Fruit fly (Drosophila melanogaster): ENCODE measurements around the gene CG45428.

Gene CG45428

dm6 chr3L:22839243-22839642, 2.4 kb upstream of the CG45428 start:
- no peak for TF ChIP-seq EcR (GFP tag; optimal IDR thresholded peaks at IDR 0.05)
- no peak for TF ChIP-seq usp (GFP tag; optimal IDR thresholded peaks at IDR 0.05)
- TF ChIP-seq pan (optimal IDR thresholded peaks at IDR 0.05) = no peak
- no peak for TF ChIP-seq CG8478 (optimal IDR thresholded peaks at IDR 0.05)
- no peak for TF ChIP-seq psq (optimal IDR thresholded peaks at IDR 0.05)
- no peak for TF ChIP-seq Dll (optimal IDR thresholded peaks at IDR 0.05)

DNA sequence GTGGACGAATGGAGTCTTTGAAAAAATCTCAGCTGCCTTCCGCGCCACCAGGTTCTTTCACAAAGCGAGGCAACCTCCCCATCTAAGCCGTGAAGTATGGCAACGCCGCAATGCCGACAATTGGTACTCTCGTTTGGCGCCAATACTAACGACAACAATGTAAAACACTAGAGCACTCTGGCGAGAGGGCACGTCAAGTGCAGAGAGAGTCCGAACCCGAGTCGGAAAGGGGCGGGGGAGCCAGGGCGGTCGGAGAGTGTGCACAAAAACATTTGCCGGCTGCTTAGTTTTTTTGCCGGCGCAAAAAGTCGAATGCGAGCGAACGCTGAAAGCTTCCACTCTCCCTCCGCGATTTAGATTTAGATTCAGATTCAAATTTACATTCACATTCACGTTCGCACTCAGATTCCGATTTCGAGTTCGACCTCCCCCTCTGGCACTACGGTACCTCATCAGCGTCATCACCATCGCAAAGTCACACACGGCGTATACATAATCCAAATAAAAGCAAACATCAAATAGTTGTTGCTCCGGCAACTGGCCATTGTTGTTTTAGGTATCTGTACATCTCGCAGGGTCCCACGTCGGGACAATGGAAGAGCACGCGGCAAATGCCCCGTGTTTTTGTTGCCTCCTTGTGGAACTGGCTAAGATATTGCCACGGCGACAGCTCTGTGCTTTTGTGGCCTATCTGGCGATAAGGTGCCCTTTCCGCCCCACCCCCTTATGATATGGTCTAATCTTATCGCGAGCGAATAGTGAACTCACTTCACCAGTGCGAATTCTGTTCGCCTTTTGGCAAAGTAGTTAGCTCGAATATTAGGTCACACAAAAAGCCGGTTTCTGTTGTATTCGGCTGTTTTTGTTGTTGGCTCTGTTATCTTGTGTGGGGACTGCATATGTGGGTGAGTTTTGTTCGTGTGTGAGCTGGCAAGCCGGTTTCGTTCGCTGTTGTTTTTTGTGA, 1.1 kb upstream of the CG45428 start:
- TF ChIP-seq pan (optimal IDR thresholded peaks at IDR 0.05) (no peak), EcR (GFP tag; optimal IDR thresholded peaks at IDR 0.05) (peak in 1 of 2 experiments; percentile 34)

dm6 chr3L:22835144-22835964, 1.5 kb downstream of the CG45428 start, which contains the start of gene jim:
Gene jim, minus strand, starts transcription at chr3L:22835194.
- TF ChIP-seq psq (optimal IDR thresholded peaks at IDR 0.05) (no peak), Dll (optimal IDR thresholded peaks at IDR 0.05) (peak; percentile 99), EcR (GFP tag; optimal IDR thresholded peaks at IDR 0.05) (peak in 1 of 2 experiments; percentile 43)

DNA sequence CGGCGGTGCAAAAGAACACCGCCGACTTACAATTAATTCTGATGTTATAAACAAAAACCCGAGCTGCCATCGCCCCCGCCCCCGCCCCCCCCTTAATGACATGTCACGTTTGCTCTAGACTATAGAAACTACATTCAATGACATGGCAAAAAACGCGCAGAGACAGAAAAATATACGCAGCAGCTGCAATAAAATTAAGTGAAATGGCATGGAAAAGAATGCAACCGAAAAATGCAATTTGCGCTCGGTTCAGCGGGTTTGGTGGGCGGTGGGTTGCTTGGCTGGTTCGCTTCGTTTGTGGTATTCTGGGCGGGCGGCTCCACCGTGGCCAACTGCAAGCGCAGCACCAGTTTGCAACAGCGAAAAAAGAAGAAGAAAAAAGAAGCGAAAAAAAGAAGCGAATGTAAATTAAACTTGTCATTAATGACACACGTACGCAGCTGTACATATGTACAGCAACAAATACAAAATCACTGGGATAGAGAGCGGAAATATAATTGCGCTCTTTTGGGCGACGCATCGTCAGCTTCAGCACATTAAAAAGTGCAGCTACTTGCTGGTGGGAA, 6.7 kb downstream of the CG45428 start:
- no peak for TF ChIP-seq Dll (optimal IDR thresholded peaks at IDR 0.05)
- TF ChIP-seq EcR (GFP tag; optimal IDR thresholded peaks at IDR 0.05) = no peak
- no peak for TF ChIP-seq pan (optimal IDR thresholded peaks at IDR 0.05)
- TF ChIP-seq usp (GFP tag; optimal IDR thresholded peaks at IDR 0.05) = no peak
- TF ChIP-seq CG8478 (optimal IDR thresholded peaks at IDR 0.05) = no peak

dm6 chr3L:22826236-22826635, 10.6 kb downstream of the CG45428 start:
- no peak for TF ChIP-seq psq (optimal IDR thresholded peaks at IDR 0.05)

DNA sequence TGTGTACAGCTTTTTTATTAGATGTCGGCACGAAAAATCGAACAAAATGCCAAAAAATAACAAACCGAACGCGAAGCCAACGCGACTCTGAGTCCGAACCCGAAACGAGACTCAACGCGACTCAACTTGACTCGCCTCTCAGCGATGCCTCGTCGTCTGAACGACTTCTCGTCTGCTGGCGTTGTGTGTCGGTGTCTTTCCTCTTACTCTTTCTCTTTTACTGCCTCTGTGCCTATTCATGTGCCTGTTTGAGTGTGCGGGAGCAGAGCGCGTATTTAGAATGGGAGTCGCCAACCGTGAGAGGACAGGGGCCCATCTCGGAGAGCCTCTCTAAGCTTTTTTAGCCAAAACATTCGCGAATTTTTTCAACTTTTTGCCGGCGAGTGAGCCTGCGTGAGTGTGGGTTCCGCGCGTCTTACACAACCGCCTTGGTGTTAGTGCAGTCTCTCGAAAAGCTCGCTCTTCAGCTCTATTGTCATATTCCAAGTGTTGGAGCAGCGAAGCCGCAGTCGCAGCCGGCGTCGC, 12.1 kb downstream of the CG45428 start:
- TF ChIP-seq CG8478 (optimal IDR thresholded peaks at IDR 0.05) = no peak
- TF ChIP-seq Dll (optimal IDR thresholded peaks at IDR 0.05) = peak; percentile 98

DNA sequence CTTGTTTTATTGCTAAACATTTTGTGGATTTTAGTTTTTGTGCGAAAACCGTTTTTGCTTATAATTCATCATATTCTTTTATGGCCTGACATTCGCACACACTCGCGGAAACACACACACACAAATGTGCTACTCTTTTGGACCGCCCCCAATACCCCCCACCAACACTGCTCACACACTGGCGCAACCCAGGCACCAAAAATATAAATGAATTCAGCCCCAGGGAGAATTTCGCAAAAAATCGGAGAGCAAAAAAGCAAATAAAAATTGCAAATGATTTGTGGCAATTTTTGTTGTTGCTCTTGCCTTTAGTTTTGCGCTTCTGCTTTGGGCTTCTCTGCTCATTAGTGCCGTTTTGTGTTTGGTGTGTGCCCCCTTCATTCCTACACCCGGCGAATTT, 13.6 kb downstream of the CG45428 start:
- TF ChIP-seq psq (optimal IDR thresholded peaks at IDR 0.05) = no peak
- TF ChIP-seq usp (GFP tag; optimal IDR thresholded peaks at IDR 0.05) = no peak
- TF ChIP-seq pan (optimal IDR thresholded peaks at IDR 0.05) = no peak
- no peak for TF ChIP-seq CG8478 (optimal IDR thresholded peaks at IDR 0.05)
- TF ChIP-seq EcR (GFP tag; optimal IDR thresholded peaks at IDR 0.05) = no peak
- TF ChIP-seq Dll (optimal IDR thresholded peaks at IDR 0.05) = no peak

- TF ChIP-seq EcR (GFP tag; optimal IDR thresholded peaks at IDR 0.05) (peak in 1 of 2 experiments; percentile 24), CG8478 (optimal IDR thresholded peaks at IDR 0.05) (no peak), Dll (optimal IDR thresholded peaks at IDR 0.05) (peak; percentile 85), usp (GFP tag; optimal IDR thresholded peaks at IDR 0.05) (no peak)
Measured at dm6 chr3L:22822544-22823175, 14.2 kb downstream of the CG45428 start.

DNA sequence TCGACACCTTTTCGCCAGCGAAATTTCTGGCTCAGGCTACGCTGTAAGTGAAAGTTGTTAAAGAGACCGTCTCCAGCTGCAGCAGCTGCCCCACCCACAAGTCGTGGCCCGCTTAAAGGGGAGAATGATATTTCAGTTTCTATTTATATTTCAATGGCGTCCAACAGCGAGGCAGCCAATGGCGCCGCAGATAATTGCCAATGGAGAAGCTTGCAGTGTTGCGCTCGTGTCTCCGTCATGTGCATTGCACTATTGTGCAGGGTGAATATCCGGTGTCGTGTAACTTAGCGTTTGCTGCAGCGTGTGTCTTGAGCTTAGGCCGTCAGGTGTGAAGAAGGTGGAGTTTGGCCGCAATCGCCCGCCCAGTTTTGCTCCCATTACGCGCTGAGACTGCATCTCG, 15.5 kb downstream of the CG45428 start:
- no peak for TF ChIP-seq usp (GFP tag; optimal IDR thresholded peaks at IDR 0.05)
- TF ChIP-seq Dll (optimal IDR thresholded peaks at IDR 0.05) = no peak
- TF ChIP-seq pan (optimal IDR thresholded peaks at IDR 0.05) = no peak
- TF ChIP-seq psq (optimal IDR thresholded peaks at IDR 0.05) = no peak
- TF ChIP-seq CG8478 (optimal IDR thresholded peaks at IDR 0.05) = no peak

DNA sequence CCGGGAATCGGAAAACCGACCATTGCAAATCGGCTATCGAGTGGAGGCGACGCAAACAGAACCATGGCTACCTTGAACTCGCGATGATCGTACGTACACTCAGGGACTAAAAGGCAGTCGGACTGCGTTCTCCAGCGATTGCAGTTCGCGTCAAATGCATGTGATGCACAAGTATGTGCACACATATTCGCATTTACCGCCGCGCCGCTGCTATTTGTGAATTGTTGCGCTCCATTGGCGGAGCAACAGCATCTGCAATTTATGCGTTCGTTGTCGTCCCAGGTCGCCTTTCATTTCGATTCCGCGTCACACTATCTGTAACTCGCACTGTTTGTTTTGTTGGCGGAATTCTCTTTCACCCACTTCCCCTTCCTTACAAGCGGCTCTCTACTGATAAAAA, 16.7 kb downstream of the CG45428 start:
- TF ChIP-seq EcR (GFP tag; optimal IDR thresholded peaks at IDR 0.05) (no peak), CG8478 (optimal IDR thresholded peaks at IDR 0.05) (no peak), usp (GFP tag; optimal IDR thresholded peaks at IDR 0.05) (no peak), Dll (optimal IDR thresholded peaks at IDR 0.05) (no peak), pan (optimal IDR thresholded peaks at IDR 0.05) (no peak), psq (optimal IDR thresholded peaks at IDR 0.05) (no peak)

dm6 chr3L:22801970-22802369, 34.9 kb downstream of the CG45428 start:
- TF ChIP-seq Dll (optimal IDR thresholded peaks at IDR 0.05) (no peak), EcR (GFP tag; optimal IDR thresholded peaks at IDR 0.05) (no peak), usp (GFP tag; optimal IDR thresholded peaks at IDR 0.05) (no peak), psq (optimal IDR thresholded peaks at IDR 0.05) (no peak)

DNA sequence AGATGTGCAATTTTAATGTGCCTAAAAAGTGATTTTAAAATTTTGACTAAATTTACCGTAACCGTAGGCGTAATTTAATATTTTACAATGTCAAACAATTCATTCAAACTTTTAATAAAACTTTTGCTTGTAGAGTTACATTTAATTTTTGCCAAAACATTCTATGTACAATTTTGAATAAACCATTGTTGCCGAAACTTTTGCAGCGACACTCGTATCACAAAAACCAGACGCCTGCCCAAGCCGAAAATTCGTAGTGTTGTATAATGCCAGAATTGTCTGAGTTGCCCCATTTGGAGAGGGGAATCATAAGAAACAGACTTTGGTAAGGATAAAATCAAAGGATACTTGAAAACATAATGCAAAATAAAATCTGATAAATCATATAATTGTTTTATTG, 41.3 kb downstream of the CG45428 start:
- TF ChIP-seq usp (GFP tag; optimal IDR thresholded peaks at IDR 0.05) (no peak), pan (optimal IDR thresholded peaks at IDR 0.05) (no peak), psq (optimal IDR thresholded peaks at IDR 0.05) (no peak), Dll (optimal IDR thresholded peaks at IDR 0.05) (no peak), CG8478 (optimal IDR thresholded peaks at IDR 0.05) (no peak), EcR (GFP tag; optimal IDR thresholded peaks at IDR 0.05) (no peak)
